Fruit fly (Drosophila melanogaster): ENCODE data around the gene Aps.

dm6 chr3L:10855419-10856213 lies 43.3 kb downstream of the Aps start:
- TF ChIP-seq Hr78 (GFP tag; optimal IDR thresholded peaks at IDR 0.05) = no peak
- peak; percentile 66 for TF ChIP-seq brk (GFP tag; optimal IDR thresholded peaks at IDR 0.05)
- TF ChIP-seq h (GFP tag; optimal IDR thresholded peaks at IDR 0.05) = peak; percentile 83
- TF ChIP-seq Myc (optimal IDR thresholded peaks at IDR 0.05) = no peak
- no peak for TF ChIP-seq Mio (GFP tag; optimal IDR thresholded peaks at IDR 0.05)
- TF ChIP-seq Hr83 (GFP tag; optimal IDR thresholded peaks at IDR 0.05; ENCODE audit: poor library complexity, severe bottlenecking) = no peak
- peak; percentile 55 for TF ChIP-seq Dif (GFP tag; optimal IDR thresholded peaks at IDR 0.05; ENCODE audit: partially characterized antibody)
- TF ChIP-seq GATAd (GFP tag; optimal IDR thresholded peaks at IDR 0.05) = no peak
- TF ChIP-seq lola (GFP tag; optimal IDR thresholded peaks at IDR 0.05) = no peak
